Fruit fly (Drosophila melanogaster) whole organism, wandering third instar larva: ENCODE measurements around the gene CG17029.

ENCODE experiments used
- Abd-B ChIP-seq: fragments of >200 bp; optimal IDR thresholded peaks from 2 replicates; lab custom pipeline; 2017; ENCODE audit warnings: missing biosample characterization, missing genetic modification characterization
- CG32264 ChIP-seq: fragments of 200-800 bp; sonication (Bioruptor generic); optimal IDR thresholded peaks from 2 replicates; lab custom pipeline; 2016; ENCODE audit warnings: missing biosample characterization, missing genetic modification characterization
- CG9705 ChIP-seq: fragments of 200-800 bp; sonication (Bioruptor generic); optimal IDR thresholded peaks from 2 replicates; lab custom pipeline; 2018; ENCODE audit warnings: missing biosample characterization, mild to moderate bottlenecking, missing genetic modification characterization
- CrebA ChIP-seq: fragments of 200-800 bp; sonication (Bioruptor generic); optimal IDR thresholded peaks from 2 replicates; lab custom pipeline; 2016; ENCODE audit warnings: missing biosample characterization, mild to moderate bottlenecking, missing genetic modification characterization, borderline replicate concordance
- Dfd ChIP-seq: fragments of >200 bp; optimal IDR thresholded peaks from 2 replicates; lab custom pipeline; 2017; ENCODE audit warnings: missing biosample characterization, missing genetic modification characterization
- Dif ChIP-seq: fragments of 200-275, 200-300 bp; sonication (Bioruptor generic); optimal IDR thresholded peaks from 2 replicates; lab custom pipeline; 2018; ENCODE audit warnings: missing biosample characterization, missing genetic modification characterization; ENCODE audit not compliant: partially characterized antibody
- GATAd ChIP-seq: sonication (Bioruptor generic); optimal IDR thresholded peaks from 2 replicates; lab custom pipeline; 2016; ENCODE audit warnings: missing biosample characterization, missing genetic modification characterization
- HLH106 ChIP-seq: fragments of 200-800 bp; optimal IDR thresholded peaks from 3 replicates; lab custom pipeline; 2019; ENCODE audit warnings: missing biosample characterization, mild to moderate bottlenecking, missing genetic modification characterization, moderate library complexity
- Hnf4 ChIP-seq: fragments of 200-800 bp; sonication (Bioruptor generic); optimal IDR thresholded peaks from 2 replicates; lab custom pipeline; 2016; ENCODE audit warnings: missing biosample characterization, mild to moderate bottlenecking, missing genetic modification characterization
- Hr83 ChIP-seq: fragments of 200-300 bp; sonication (Bioruptor generic); optimal IDR thresholded peaks from 2 replicates; lab custom pipeline; 2016; ENCODE audit warnings: missing biosample characterization, mild to moderate bottlenecking, missing genetic modification characterization, moderate library complexity; ENCODE audit not compliant: poor library complexity, severe bottlenecking
- Jra ChIP-seq: sonication (Bioruptor generic); optimal IDR thresholded peaks from 2 replicates; lab custom pipeline; 2016; ENCODE audit warnings: missing biosample characterization, missing genetic modification characterization
- Mio ChIP-seq: sonication (Bioruptor generic); optimal IDR thresholded peaks from 2 replicates; lab custom pipeline; 2016; ENCODE audit warnings: missing biosample characterization, missing genetic modification characterization
- Myc ChIP-seq: fragments of >200 bp; optimal IDR thresholded peaks from 2 replicates; lab custom pipeline; 2017
- N ChIP-seq: fragments of >200 bp; optimal IDR thresholded peaks from 2 replicates; lab custom pipeline; 2018; ENCODE audit warnings: missing biosample characterization, missing external identifiers, missing genetic modification characterization
- OdsH ChIP-seq: fragments of 200-800 bp; sonication (Bioruptor generic); optimal IDR thresholded peaks from 2 replicates; lab custom pipeline; 2016; ENCODE audit warnings: missing biosample characterization, mild to moderate bottlenecking, missing genetic modification characterization
- Rel ChIP-seq, 2 experiments: fragments of 200-800 bp; sonication (Bioruptor generic) in 1 of 2; optimal IDR thresholded peaks; 2 replicates in 1 of 2; 3 replicates in 1 of 2; lab custom pipeline; 2016 to 2019; ENCODE audit warnings: mild to moderate bottlenecking in 2 of 2, missing biosample characterization in 2 of 2, missing genetic modification characterization in 2 of 2, moderate library complexity in 1 of 2
- Sp1 ChIP-seq: fragments of 200-800 bp; sonication (Bioruptor generic); optimal IDR thresholded peaks from 3 replicates; lab custom pipeline; 2019; ENCODE audit warnings: missing biosample characterization, mild to moderate bottlenecking, missing genetic modification characterization, moderate library complexity
- Vsx2 ChIP-seq: fragments of 200-300, 225-300 bp; sonication (Bioruptor generic); optimal IDR thresholded peaks from 2 replicates; lab custom pipeline; 2018; ENCODE audit warnings: missing biosample characterization, missing genetic modification characterization; ENCODE audit not compliant: partially characterized antibody
- br ChIP-seq: fragments of 200-800 bp; sonication (Bioruptor generic); optimal IDR thresholded peaks from 2 replicates; lab custom pipeline; 2016; ENCODE audit warnings: missing biosample characterization, missing genetic modification characterization
- brk ChIP-seq: fragments of 200-800 bp; sonication (Bioruptor generic); optimal IDR thresholded peaks from 2 replicates; lab custom pipeline; 2016; ENCODE audit warnings: missing biosample characterization, mild to moderate bottlenecking, missing genetic modification characterization
- dl ChIP-seq, 2 experiments: fragments of 175-275, 200-275 bp in 1 of 2; fragments of 200-275 bp in 1 of 2; sonication (Bioruptor generic); optimal IDR thresholded peaks; lab custom pipeline; 2018; ENCODE audit warnings: mild to moderate bottlenecking in 2 of 2, missing biosample characterization in 2 of 2, missing genetic modification characterization in 2 of 2, moderate library complexity in 2 of 2; ENCODE audit not compliant: partially characterized antibody in 2 of 2, insufficient read depth in 1 of 2
- dmrt93B ChIP-seq: fragments of 200-800 bp; sonication (Bioruptor generic); optimal IDR thresholded peaks from 2 replicates; lab custom pipeline; 2018; ENCODE audit warnings: missing biosample characterization, mild to moderate bottlenecking, missing genetic modification characterization
- dsf ChIP-seq: sonication (Bioruptor generic); optimal IDR thresholded peaks from 2 replicates; lab custom pipeline; 2016; ENCODE audit warnings: missing biosample characterization, missing genetic modification characterization, borderline replicate concordance
- foxo ChIP-seq, 2 experiments: fragments of 200-800 bp; sonication (Bioruptor generic); optimal IDR thresholded peaks; 2 replicates in 1 of 2; 3 replicates in 1 of 2; lab custom pipeline; 2016 to 2017; ENCODE audit warnings: missing biosample characterization in 2 of 2, missing genetic modification characterization in 2 of 2
- h ChIP-seq: fragments of 200-800 bp; sonication (Bioruptor generic); optimal IDR thresholded peaks from 3 replicates; lab custom pipeline; 2016; ENCODE audit warnings: missing biosample characterization, mild to moderate bottlenecking, missing genetic modification characterization
- jim ChIP-seq: fragments of 175-275, 200-325 bp; sonication (Bioruptor generic); optimal IDR thresholded peaks from 2 replicates; lab custom pipeline; 2016; ENCODE audit warnings: missing biosample characterization, mild to moderate bottlenecking, missing genetic modification characterization
- pan ChIP-seq: fragments of >200 bp; optimal IDR thresholded peaks from 2 replicates; lab custom pipeline; 2017
- psq ChIP-seq: fragments of 200-800 bp; sonication (Bioruptor generic); optimal IDR thresholded peaks from 3 replicates; lab custom pipeline; 2017; ENCODE audit warnings: missing biosample characterization, mild to moderate bottlenecking, missing genetic modification characterization, moderate library complexity
- rgr ChIP-seq: fragments of 200-800 bp; sonication (Bioruptor generic); optimal IDR thresholded peaks from 3 replicates; lab custom pipeline; 2016; ENCODE audit warnings: missing biosample characterization, mild to moderate bottlenecking, missing genetic modification characterization
- sage ChIP-seq: fragments of 200-800 bp; sonication (Bioruptor generic); optimal IDR thresholded peaks from 2 replicates; lab custom pipeline; 2016; ENCODE audit warnings: missing biosample characterization, mild to moderate bottlenecking, missing genetic modification characterization
- sv ChIP-seq: fragments of 200-800 bp; sonication (Bioruptor generic); optimal IDR thresholded peaks from 3 replicates; lab custom pipeline; 2016; ENCODE audit warnings: missing biosample characterization, missing genetic modification characterization
- tai ChIP-seq: sonication (Bioruptor generic); optimal IDR thresholded peaks from 2 replicates; lab custom pipeline; 2016; ENCODE audit warnings: missing biosample characterization, missing genetic modification characterization
- usp ChIP-seq: fragments of >200 bp; optimal IDR thresholded peaks from 2 replicates; lab custom pipeline; 2017; ENCODE audit warnings: missing biosample characterization, missing genetic modification characterization
- woc ChIP-seq: sonication (Bioruptor generic); optimal IDR thresholded peaks from 2 replicates; lab custom pipeline; 2016; ENCODE audit warnings: missing biosample characterization, mild to moderate bottlenecking, missing genetic modification characterization

The CG17029 gene

dm6 chr3L:15952287-15952686, 24.4 kb upstream of the CG17029 start:
- TF ChIP-seq Rel (GFP tag; optimal IDR thresholded peaks at IDR 0.05; lab: Kevin White, UChicago) (no peak), Rel (tag; optimal IDR thresholded peaks at IDR 0.05; lab: Kevin White, UChicago) (no peak), psq (no peak), jim (GFP tag; lab: Kevin White, UChicago) (no peak), Hr83 (no peak), OdsH (GFP tag; lab: Kevin White, UChicago) (no peak), Myc (lab: Kevin White, UChicago) (no peak), dmrt93B (no peak), foxo (GFP tag; optimal IDR thresholded peaks at IDR 0.05; lab: Kevin White, UChicago) (no peak), CG9705 (GFP tag; lab: Kevin White, UChicago) (no peak), Vsx2 (no peak)

dm6 chr3L:15952909-15953308, 23.8 kb upstream of the CG17029 start:
- TF ChIP-seq br (GFP tag; lab: Kevin White, UChicago) (no peak), brk (GFP tag; lab: Kevin White, UChicago) (no peak)
- TF ChIP-seq, all 38 proteins: peak for 0

DNA sequence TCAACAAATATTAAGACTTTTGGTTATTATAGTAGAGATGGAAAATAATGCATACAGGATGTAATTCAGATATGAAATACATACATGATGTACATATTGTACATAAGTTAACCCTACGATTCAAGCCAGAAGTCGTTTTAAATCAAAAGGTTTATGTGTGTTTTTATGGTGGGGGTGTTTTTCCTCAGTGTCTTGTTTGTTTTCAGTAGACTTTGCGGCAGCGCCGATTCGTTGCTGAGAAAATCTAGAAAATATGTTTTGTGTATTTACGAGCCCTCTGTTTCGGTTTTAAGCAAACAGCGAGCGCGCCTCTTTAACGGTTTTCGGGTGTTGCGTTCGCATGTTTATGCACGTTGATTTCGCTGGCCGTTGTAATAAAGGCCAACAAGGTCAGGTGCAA, 22.8 kb upstream of the CG17029 start:
- no peak for TF ChIP-seq Dif (GFP tag; lab: Kevin White, UChicago)
- TF ChIP-seq CG9705 (GFP tag; lab: Kevin White, UChicago): no peak
- no peak for TF ChIP-seq foxo (GFP tag; optimal IDR thresholded peaks at IDR 0.05; lab: Kevin White, UChicago)
- TF ChIP-seq CG32264 (GFP tag; lab: Kevin White, UChicago): no peak
- TF ChIP-seq dsf (GFP tag; lab: Kevin White, UChicago): no peak
- no peak for TF ChIP-seq sage (GFP tag; lab: Kevin White, UChicago)
- no peak for TF ChIP-seq sv (GFP tag; lab: Kevin White, UChicago)
- no peak for TF ChIP-seq jim (GFP tag; lab: Kevin White, UChicago)
- no peak for TF ChIP-seq woc (GFP tag; lab: Kevin White, UChicago)
- TF ChIP-seq dl (GFP tag; optimal IDR thresholded peaks at IDR 0.05; lab: Kevin White, UChicago; ENCODE audit: insufficient read depth in 1 of 2, partially characterized antibody in 2 of 2): no peak
- TF ChIP-seq Myc (lab: Kevin White, UChicago): no peak
- no peak for TF ChIP-seq CrebA (GFP tag; lab: Kevin White, UChicago)
- no peak for TF ChIP-seq OdsH (GFP tag; lab: Kevin White, UChicago)
- no peak for TF ChIP-seq Mio (GFP tag; lab: Kevin White, UChicago)

DNA sequence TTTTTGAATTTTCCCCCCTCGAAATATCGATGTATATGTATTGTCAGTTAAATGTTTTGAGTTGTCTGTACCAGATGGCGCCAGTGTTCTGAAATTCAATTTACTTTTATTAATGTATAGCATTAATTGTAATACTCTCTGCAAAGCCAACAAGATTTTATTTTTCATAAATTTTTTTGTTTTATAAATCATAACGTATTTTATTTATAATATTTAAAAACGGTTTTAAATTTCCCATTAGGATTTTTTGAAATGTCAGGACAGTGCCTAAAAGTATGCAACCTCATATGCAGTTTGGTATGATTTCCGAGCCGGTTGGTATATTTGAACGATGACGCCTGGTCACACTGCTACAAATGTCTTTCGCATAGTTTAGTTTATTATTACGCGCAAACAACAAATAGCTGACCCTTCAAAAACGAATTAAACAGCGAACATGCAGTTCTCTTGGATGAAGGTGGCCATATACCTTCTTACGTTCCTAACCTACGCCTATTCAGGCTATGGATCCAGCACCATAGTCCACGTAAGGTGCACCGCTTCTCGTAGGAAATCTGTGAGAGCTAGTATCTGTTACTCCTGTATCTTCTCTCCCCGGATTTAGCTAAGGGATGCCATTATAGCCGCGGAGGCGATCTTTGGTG, 21.8 kb upstream of the CG17029 start, which contains the start of the genes Pka-C3 and GXIVsPLA2:
Pka-C3 (minus strand) TSS at position 14 of the 644 bp plus-strand sequence.
GXIVsPLA2 (plus strand) TSS at position 313 of the 644 bp plus-strand sequence.
- TF ChIP-seq rgr (GFP tag; lab: Kevin White, UChicago) (no peak), Hnf4 (no peak), Dif (GFP tag; lab: Kevin White, UChicago) (no peak), Myc (lab: Kevin White, UChicago) (peak; percentile 61), Jra (GFP tag; lab: Kevin White, UChicago) (no peak), sage (GFP tag; lab: Kevin White, UChicago) (no peak)

- TF ChIP-seq Dif (GFP tag; lab: Kevin White, UChicago) (no peak), Hr83 (peak; percentile 80), dmrt93B (no peak), Rel (GFP tag; optimal IDR thresholded peaks at IDR 0.05; lab: Kevin White, UChicago) (no peak), Rel (tag; optimal IDR thresholded peaks at IDR 0.05; lab: Kevin White, UChicago) (peak; percentile 54), sage (GFP tag; lab: Kevin White, UChicago) (no peak), usp (GFP tag; lab: Kevin White, UChicago) (no peak), dl (GFP tag; optimal IDR thresholded peaks at IDR 0.05; lab: Kevin White, UChicago; ENCODE audit: insufficient read depth in 1 of 2, partially characterized antibody in 2 of 2) (no peak), brk (GFP tag; lab: Kevin White, UChicago) (no peak), CrebA (GFP tag; lab: Kevin White, UChicago) (no peak), pan (no peak), GATAd (GFP tag; lab: Kevin White, UChicago) (no peak), Jra (GFP tag; lab: Kevin White, UChicago) (no peak), rgr (GFP tag; lab: Kevin White, UChicago) (peak; percentile 78), N (GFP tag; lab: Kevin White, UChicago) (no peak), CG9705 (GFP tag; lab: Kevin White, UChicago) (peak; percentile 49), psq (peak; percentile 51), br (GFP tag; lab: Kevin White, UChicago) (peak; percentile 75), HLH106 (tag; lab: Kevin White, UChicago) (peak; percentile 58), Dfd (GFP tag; lab: Kevin White, UChicago) (no peak), Mio (GFP tag; lab: Kevin White, UChicago) (peak; percentile 10), Hnf4 (no peak), foxo (GFP tag; optimal IDR thresholded peaks at IDR 0.05; lab: Kevin White, UChicago) (peak in 1 of 2 experiments; percentile 82), dsf (GFP tag; lab: Kevin White, UChicago) (no peak), Sp1 (peak; percentile 60), h (GFP tag; lab: Kevin White, UChicago) (peak; percentile 82), CG32264 (GFP tag; lab: Kevin White, UChicago) (peak; percentile 47), Vsx2 (no peak), Abd-B (GFP tag; lab: Kevin White, UChicago) (no peak), tai (no peak), woc (GFP tag; lab: Kevin White, UChicago) (peak; percentile 85)
Observed at dm6 chr3L:15956448-15957010, 20.1 kb upstream of the CG17029 start, which contains the start of gene elgi. Gene elgi, plus strand, starts transcription at chr3L:15956550.
